Worm (Caenorhabditis elegans) whole organism, young adult: Measurements from ENCODE around the gene chd-3.

Source experiments
- nfya-1 ChIP-seq: sonication (generic microtip); optimal IDR thresholded peaks from 2 replicates; lab custom pipeline; 2017; ENCODE audit warnings: antibody characterized with exemption, missing compliant biosample characterization, missing genetic modification characterization, borderline replicate concordance; ENCODE audit not compliant: insufficient read depth
- unc-62 ChIP-seq: fragments of 150-350 bp; optimal IDR thresholded peaks from 2 replicates; lab custom pipeline; 2014; ENCODE audit warnings: missing biosample characterization, missing genetic modification reagents, missing genetic modification characterization

DNA sequence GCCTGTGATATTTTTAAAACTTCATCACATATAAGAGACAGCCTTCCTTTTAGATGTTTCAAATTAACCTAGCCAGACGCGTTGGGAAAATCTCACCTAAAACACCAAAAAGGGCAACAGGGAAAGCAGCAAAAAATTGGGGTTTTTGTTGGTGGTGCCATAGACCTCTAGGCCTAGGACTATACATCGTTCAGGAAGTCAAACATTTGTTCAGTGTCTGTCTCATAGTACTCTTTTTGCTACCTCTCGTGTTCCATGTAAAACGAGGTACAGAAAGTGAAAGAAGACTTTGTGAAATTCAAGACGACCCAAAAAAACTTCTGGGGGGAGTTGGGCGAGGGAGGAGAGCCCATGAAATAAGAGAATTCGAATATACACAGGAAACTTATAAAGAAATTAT is 23.3 kb downstream of the chd-3 start:
- TF ChIP-seq nfya-1 (tag; lab: Kevin White, UChicago) (no peak), unc-62 (no peak)
